Fruit fly (Drosophila melanogaster): ENCODE measurements around the gene MAPk-Ak2.
A peak's percentile ranks its signal among the peaks of the same experiment; 100 is the strongest.

MAPk-Ak2 gene

DNA sequence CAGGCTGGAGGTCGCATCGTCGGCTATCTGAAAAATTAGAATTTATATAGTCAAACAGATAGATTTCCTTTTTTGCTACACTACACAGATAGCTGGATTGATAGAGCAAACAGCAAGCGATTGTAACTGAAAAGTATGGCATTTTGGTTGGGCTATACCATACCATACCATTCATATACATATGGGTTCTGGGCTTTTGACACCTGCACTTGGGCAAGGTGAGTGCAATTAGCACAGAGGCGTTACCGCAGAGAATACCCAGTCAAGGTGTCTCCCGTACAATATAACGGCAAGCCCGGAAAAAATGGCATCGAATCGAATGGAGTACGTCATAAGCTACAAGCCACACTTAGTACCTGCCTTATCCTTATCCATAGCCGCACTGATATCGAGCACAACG lies 49.2 kb downstream of the MAPk-Ak2 start:
- TF ChIP-seq CG6792 (GFP tag; optimal IDR thresholded peaks at IDR 0.05), result no peak
- no peak for TF ChIP-seq net (GFP tag; optimal IDR thresholded peaks at IDR 0.05)
- TF ChIP-seq CG16779 (tag; optimal IDR thresholded peaks at IDR 0.05), result no peak
- TF ChIP-seq CG31627 (GFP tag; optimal IDR thresholded peaks at IDR 0.05), result no peak
- no peak for TF ChIP-seq Hr4 (GFP tag; optimal IDR thresholded peaks at IDR 0.05)
- TF ChIP-seq Lpt (GFP tag; optimal IDR thresholded peaks at IDR 0.05), result no peak
- no peak for TF ChIP-seq CG8632 (GFP tag; optimal IDR thresholded peaks at IDR 0.05)
- no peak for TF ChIP-seq CG32006 (GFP tag; optimal IDR thresholded peaks at IDR 0.05)
- TF ChIP-seq pdm3 (GFP tag; optimal IDR thresholded peaks at IDR 0.05), result no peak
- TF ChIP-seq CG11294 (GFP tag; IDR thresholded peaks at IDR 0.05), result no peak
- no peak for TF ChIP-seq svp (GFP tag)
- TF ChIP-seq CG10631 (GFP tag; optimal IDR thresholded peaks at IDR 0.05), result no peak
- TF ChIP-seq vri (GFP tag; optimal IDR thresholded peaks at IDR 0.05), result no peak
- no peak for TF ChIP-seq CG8319 (GFP tag; optimal IDR thresholded peaks at IDR 0.05)
- no peak for TF ChIP-seq CG6276 (GFP tag; optimal IDR thresholded peaks at IDR 0.05)
- TF ChIP-seq CG6808 (GFP tag; optimal IDR thresholded peaks at IDR 0.05), result no peak
- TF ChIP-seq fkh (GFP tag; optimal IDR thresholded peaks at IDR 0.05), result no peak

DNA sequence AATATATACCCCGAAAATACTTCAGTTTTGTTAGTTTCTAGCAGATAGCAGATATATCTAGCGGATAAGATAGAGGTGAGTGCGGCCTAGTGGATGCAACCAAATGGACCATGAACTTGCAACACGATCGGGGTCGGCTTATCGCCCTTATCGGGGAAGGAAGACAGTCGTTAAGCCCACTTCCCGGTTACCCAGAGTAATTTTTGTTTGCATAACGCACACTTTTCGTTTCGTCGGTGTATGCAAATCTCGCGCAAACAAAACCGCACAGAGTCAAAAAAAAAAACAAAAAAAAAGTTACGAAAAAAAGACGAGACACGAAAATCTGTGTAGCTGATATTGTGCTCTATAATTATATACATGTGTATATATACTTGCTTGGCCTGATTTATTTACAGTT lies 51.0 kb downstream of the MAPk-Ak2 start:
- peak; percentile 65 for TF ChIP-seq svp (GFP tag)
- TF ChIP-seq Eip78C (GFP tag), result peak; percentile 13
- peak; percentile 22; the same call in 1 of the 3 replicates for TF ChIP-seq CG6163 (GFP tag; IDR thresholded peaks at IDR 0.05)
- TF ChIP-seq Ets96B (tag; optimal IDR thresholded peaks at IDR 0.05), result no peak
- no peak for TF ChIP-seq CG3919 (GFP tag; optimal IDR thresholded peaks at IDR 0.05)

Data from whole organism, prepupa.